Fruit fly (Drosophila melanogaster): Measurements from ENCODE around the gene Cyp309a1.

dm6 chr2L:2585285-2585684, 20.7 kb upstream of the Cyp309a1 start, which contains the start of gene Drp1:
- no peak for TF ChIP-seq psq (GFP tag; optimal IDR thresholded peaks at IDR 0.05)
- TF ChIP-seq Abd-B (GFP tag; optimal IDR thresholded peaks at IDR 0.05): no peak
- no peak for TF ChIP-seq brk (GFP tag; optimal IDR thresholded peaks at IDR 0.05)
- no peak for TF ChIP-seq dmrt93B (GFP tag; optimal IDR thresholded peaks at IDR 0.05)
- peak; percentile 37 for TF ChIP-seq HLH106 (tag; optimal IDR thresholded peaks at IDR 0.05)
- no peak for TF ChIP-seq GATAd (GFP tag; optimal IDR thresholded peaks at IDR 0.05)
- no peak for TF ChIP-seq Myc (optimal IDR thresholded peaks at IDR 0.05)
- peak; percentile 38 for TF ChIP-seq fru (GFP tag; optimal IDR thresholded peaks at IDR 0.05)
- TF ChIP-seq usp (GFP tag; optimal IDR thresholded peaks at IDR 0.05): no peak
